Fruit fly (Drosophila melanogaster): Measurements from ENCODE around the gene vkg.

The vkg gene

dm6 chr2L:5027321-5028069, 496 bp downstream of the vkg start:
- TF ChIP-seq CrebA (GFP tag; optimal IDR thresholded peaks at IDR 0.05; ENCODE audit: borderline replicate concordance) = no peak
- TF ChIP-seq Rel (GFP tag; optimal IDR thresholded peaks at IDR 0.05) = no peak
- peak; percentile 10 for TF ChIP-seq Rel (tag; optimal IDR thresholded peaks at IDR 0.05)
- TF ChIP-seq usp (GFP tag; optimal IDR thresholded peaks at IDR 0.05) = no peak

dm6 chr2L:5025557-5025956, 2.4 kb downstream of the vkg start:
- TF ChIP-seq Dif (GFP tag; optimal IDR thresholded peaks at IDR 0.05; ENCODE audit: partially characterized antibody) = no peak
- no peak for TF ChIP-seq Rel (GFP tag; optimal IDR thresholded peaks at IDR 0.05)
- no peak for TF ChIP-seq Rel (tag; optimal IDR thresholded peaks at IDR 0.05)
- no peak for TF ChIP-seq OdsH (GFP tag; optimal IDR thresholded peaks at IDR 0.05)
- no peak for TF ChIP-seq Vsx2 (GFP tag; optimal IDR thresholded peaks at IDR 0.05; ENCODE audit: partially characterized antibody)
- no peak for TF ChIP-seq foxo (GFP tag; optimal IDR thresholded peaks at IDR 0.05)
- TF ChIP-seq CG9705 (GFP tag; optimal IDR thresholded peaks at IDR 0.05) = no peak
- no peak for TF ChIP-seq CrebA (GFP tag; optimal IDR thresholded peaks at IDR 0.05; ENCODE audit: borderline replicate concordance)
- TF ChIP-seq lola (GFP tag; optimal IDR thresholded peaks at IDR 0.05) = no peak
- TF ChIP-seq Hnf4 (GFP tag; optimal IDR thresholded peaks at IDR 0.05) = no peak
- TF ChIP-seq dl (GFP tag; optimal IDR thresholded peaks at IDR 0.05; ENCODE audit: insufficient read depth in 1 of 2, partially characterized antibody in 2 of 2) = no peak
- no peak for TF ChIP-seq Sp1 (GFP tag; optimal IDR thresholded peaks at IDR 0.05)

dm6 chr2L:5022602-5023001, 5.4 kb downstream of the vkg start:
- TF ChIP-seq GATAd (GFP tag; optimal IDR thresholded peaks at IDR 0.05) (no peak), Myc (optimal IDR thresholded peaks at IDR 0.05) (no peak), usp (GFP tag; optimal IDR thresholded peaks at IDR 0.05) (no peak), Mio (GFP tag; optimal IDR thresholded peaks at IDR 0.05) (no peak), N (GFP tag; optimal IDR thresholded peaks at IDR 0.05) (no peak), Hr83 (GFP tag; optimal IDR thresholded peaks at IDR 0.05; ENCODE audit: poor library complexity, severe bottlenecking) (no peak), CG9705 (GFP tag; optimal IDR thresholded peaks at IDR 0.05) (no peak), CG32264 (GFP tag; optimal IDR thresholded peaks at IDR 0.05) (no peak), OdsH (GFP tag; optimal IDR thresholded peaks at IDR 0.05) (no peak), dmrt93B (GFP tag; optimal IDR thresholded peaks at IDR 0.05) (no peak), jim (GFP tag; optimal IDR thresholded peaks at IDR 0.05) (no peak), brk (GFP tag; optimal IDR thresholded peaks at IDR 0.05) (no peak), ey (GFP tag; optimal IDR thresholded peaks at IDR 0.05) (no peak), sage (GFP tag; optimal IDR thresholded peaks at IDR 0.05) (no peak), rgr (GFP tag; optimal IDR thresholded peaks at IDR 0.05) (no peak), Sp1 (GFP tag; optimal IDR thresholded peaks at IDR 0.05) (no peak)

dm6 chr2L:5020479-5020878, 7.5 kb downstream of the vkg start:
- TF ChIP-seq Sp1 (GFP tag; optimal IDR thresholded peaks at IDR 0.05) = no peak
- TF ChIP-seq sage (GFP tag; optimal IDR thresholded peaks at IDR 0.05) = no peak
- TF ChIP-seq tai (GFP tag; optimal IDR thresholded peaks at IDR 0.05) = no peak
- no peak for TF ChIP-seq brk (GFP tag; optimal IDR thresholded peaks at IDR 0.05)
- TF ChIP-seq rgr (GFP tag; optimal IDR thresholded peaks at IDR 0.05) = no peak
- no peak for TF ChIP-seq ey (GFP tag; optimal IDR thresholded peaks at IDR 0.05)
- TF ChIP-seq HLH106 (tag; optimal IDR thresholded peaks at IDR 0.05) = no peak
- TF ChIP-seq CrebA (GFP tag; optimal IDR thresholded peaks at IDR 0.05; ENCODE audit: borderline replicate concordance) = no peak
- no peak for TF ChIP-seq Rel (GFP tag; optimal IDR thresholded peaks at IDR 0.05)
- TF ChIP-seq Rel (tag; optimal IDR thresholded peaks at IDR 0.05) = no peak
- TF ChIP-seq br (GFP tag; optimal IDR thresholded peaks at IDR 0.05) = no peak
- TF ChIP-seq dmrt93B (GFP tag; optimal IDR thresholded peaks at IDR 0.05) = no peak
- no peak for TF ChIP-seq jim (GFP tag; optimal IDR thresholded peaks at IDR 0.05)
- TF ChIP-seq woc (GFP tag; optimal IDR thresholded peaks at IDR 0.05) = no peak
- no peak for TF ChIP-seq Abd-B (GFP tag; optimal IDR thresholded peaks at IDR 0.05)
- no peak for TF ChIP-seq Hr78 (GFP tag; optimal IDR thresholded peaks at IDR 0.05)
- no peak for TF ChIP-seq Dfd (GFP tag; optimal IDR thresholded peaks at IDR 0.05)
- TF ChIP-seq foxo (GFP tag; optimal IDR thresholded peaks at IDR 0.05) = no peak
- TF ChIP-seq dl (GFP tag; optimal IDR thresholded peaks at IDR 0.05; ENCODE audit: insufficient read depth in 1 of 2, partially characterized antibody in 2 of 2) = no peak
- no peak for TF ChIP-seq usp (GFP tag; optimal IDR thresholded peaks at IDR 0.05)
- TF ChIP-seq fru (GFP tag; optimal IDR thresholded peaks at IDR 0.05) = no peak

Data from whole organism, wandering third instar larva.